Worm (Caenorhabditis elegans) whole organism, dauer: ENCODE measurements around the gene T13G4.1.

Experiments
- unc-62 ChIP-seq: sonication (generic microtip); optimal IDR thresholded peaks from 2 replicates; lab custom pipeline; 2017; ENCODE audit warnings: missing biosample characterization, missing genetic modification reagents, missing genetic modification characterization

Gene T13G4.1

DNA sequence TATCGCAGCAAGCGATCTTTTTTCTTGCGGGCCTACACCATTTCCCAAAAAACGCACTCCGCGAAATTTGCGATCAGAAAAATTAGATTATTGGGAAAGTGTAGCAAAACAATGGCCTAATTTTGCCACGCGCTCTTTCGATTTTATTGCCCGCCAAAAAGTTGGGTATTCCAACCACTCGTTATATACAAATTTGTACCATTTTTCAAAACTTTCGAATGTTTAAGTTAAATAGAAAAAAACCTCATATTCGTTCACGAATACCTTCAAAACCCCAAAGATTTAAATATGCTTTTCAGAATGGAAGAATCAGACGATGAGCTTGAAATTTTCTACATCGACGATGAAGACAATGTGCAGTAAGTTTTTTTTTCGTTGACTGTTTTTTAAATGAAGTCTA, at the start of gene T13G4.1:
Gene T13G4.1, plus strand, starts transcription at position 301 of the 400 bp plus-strand sequence.
- TF ChIP-seq unc-62 (GFP tag; lab: Kevin White, UChicago) = no peak

DNA sequence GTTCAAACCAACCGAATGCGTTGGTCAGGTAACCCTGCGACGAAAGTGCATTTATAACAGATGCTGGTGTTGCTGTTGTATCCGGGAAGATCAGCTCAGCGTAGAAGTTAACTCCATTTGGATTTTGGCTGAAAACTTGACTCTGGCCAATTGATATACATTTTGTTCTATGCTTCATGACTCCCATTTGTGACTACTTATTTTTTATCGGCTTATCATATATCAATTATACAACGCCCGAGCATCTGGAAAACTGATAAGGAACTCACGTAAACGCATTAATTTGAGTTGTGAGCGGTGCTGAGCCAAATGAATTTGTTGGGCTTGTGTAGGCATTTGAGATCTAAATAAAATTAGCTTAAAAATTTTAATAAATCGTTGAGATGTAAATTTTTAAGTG, 45.6 kb upstream of the T13G4.1 start:
- no peak for TF ChIP-seq unc-62 (GFP tag; lab: Kevin White, UChicago)

DNA sequence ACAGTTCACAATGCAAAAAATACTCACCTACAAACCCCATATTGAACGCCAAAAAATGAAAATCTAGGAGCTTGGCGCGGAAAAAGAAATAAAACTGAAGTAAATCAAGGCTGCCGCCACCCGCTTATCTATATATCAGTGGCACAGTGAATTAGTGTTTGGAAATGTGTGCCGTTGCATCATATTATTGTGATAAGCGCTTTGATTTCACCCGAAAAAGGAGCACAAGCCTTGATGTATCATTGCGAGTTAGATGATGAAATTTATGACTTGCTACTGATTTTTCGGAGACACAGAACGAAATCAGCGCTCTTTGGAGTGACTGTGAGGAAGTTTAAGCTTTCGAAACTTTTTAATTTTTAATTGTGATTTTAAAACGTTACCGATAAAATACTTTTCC, 44.5 kb upstream of the T13G4.1 start, which contains the start of the genes R193.2 and R193.6:
Gene R193.2, minus strand, starts transcription at position 148 of the 400 bp plus-strand sequence.
Gene R193.6, plus strand, starts transcription at position 350 of the 400 bp plus-strand sequence.
- no peak for TF ChIP-seq unc-62 (GFP tag; lab: Kevin White, UChicago)

DNA sequence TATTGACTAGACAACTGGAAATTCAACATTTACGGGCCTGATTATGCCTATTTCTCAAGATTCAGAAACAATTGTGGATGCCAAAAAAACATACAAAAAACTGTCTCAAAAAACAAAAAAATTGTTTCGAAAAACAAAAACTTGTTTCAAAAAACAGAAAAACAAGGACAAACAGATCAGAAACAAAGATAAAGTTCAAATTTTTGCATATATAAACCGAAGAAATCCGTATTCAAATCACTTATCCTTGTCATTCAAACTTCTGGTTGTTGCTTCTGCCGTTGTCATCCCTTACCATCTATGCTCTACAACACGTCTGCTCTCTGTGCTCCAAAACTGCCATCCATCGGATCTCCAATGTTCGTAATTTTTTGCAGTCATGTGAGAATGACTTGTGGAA, 38.3 kb upstream of the T13G4.1 start, which contains the start of gene R193.1:
Gene R193.1, plus strand, starts transcription at position 301 of the 400 bp plus-strand sequence.
- no peak for TF ChIP-seq unc-62 (GFP tag; lab: Kevin White, UChicago)

DNA sequence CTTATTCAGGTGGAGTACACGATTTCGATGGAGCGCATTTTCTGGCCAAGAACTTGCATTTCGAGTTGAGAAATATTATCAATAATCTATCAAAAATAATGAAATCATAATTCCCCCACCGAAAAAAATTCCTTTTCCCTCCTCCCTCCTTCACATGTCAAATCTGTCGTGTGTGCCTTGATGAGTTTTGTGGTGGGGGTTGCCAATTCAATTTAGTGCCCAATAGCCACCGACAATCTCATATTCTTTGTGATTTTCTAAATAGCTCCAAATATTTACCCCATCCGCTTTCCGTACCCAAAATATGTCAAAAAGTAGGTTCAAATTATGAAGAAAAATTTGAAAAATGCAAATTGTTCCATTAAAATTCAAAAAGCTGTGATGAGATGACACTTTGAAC, 30.9 kb upstream of the T13G4.1 start, which contains the start of gene tmc-1:
Gene tmc-1, plus strand, starts transcription at position 189 of the 400 bp plus-strand sequence.
- no peak for TF ChIP-seq unc-62 (GFP tag; lab: Kevin White, UChicago)

DNA sequence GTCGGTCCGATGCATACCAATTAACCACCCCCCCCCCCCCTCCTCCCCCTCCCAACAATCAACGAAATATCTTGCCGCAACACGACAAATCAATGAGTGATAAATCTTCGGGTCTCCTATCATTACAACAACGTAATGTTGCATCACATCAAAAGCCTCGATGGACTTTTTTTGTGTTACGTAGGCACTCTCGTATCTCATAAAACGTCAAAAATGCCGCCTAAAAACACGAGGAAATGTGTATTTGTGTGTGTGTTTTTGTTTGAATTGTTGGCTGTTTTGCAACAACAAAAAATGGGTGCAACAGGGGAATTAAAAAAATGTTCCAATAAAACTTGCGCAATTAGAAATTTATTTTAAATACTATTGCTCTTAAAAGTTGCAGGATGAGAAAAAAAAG, 25.7 kb upstream of the T13G4.1 start:
- no peak for TF ChIP-seq unc-62 (GFP tag; lab: Kevin White, UChicago)

DNA sequence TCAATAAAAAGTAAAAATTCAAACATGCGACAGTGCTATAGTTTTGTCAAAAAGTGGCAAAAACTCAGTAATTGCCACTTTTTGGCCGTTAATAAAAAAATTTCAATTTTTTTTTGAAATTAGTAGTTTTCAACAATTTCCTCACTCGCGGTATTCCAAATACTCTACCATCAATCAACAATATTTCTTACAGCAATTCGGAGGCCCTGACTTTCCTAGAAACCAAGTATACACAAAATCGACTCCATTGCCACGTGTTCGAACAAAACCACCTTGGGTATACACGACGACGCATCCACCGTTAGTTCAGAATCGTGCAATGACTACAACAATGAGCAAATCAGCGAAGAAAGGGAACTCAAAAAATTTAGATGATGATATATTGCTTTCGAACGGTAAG, 21.3 kb upstream of the T13G4.1 start:
- no peak for TF ChIP-seq unc-62 (GFP tag; lab: Kevin White, UChicago)

DNA sequence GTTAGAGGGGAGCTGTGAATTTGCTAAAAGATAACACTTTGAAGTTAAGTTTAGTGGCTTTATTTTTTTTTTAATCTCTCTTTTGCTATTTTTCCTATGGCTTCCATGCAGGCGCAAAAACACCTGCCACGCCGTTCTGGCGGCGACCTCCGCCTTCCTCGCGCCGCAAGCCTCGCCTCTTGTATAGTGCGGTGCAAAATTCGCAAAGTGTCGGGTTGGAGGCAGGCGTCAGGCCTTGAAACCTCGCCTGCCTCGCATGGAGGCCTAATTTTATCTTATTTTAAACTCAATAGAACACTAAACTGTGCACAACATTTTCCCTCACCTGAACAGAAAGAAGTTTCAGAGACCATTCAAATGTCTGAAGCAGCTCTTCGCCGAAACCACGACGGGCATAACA, 20.9 kb upstream of the T13G4.1 start:
- TF ChIP-seq unc-62 (GFP tag; lab: Kevin White, UChicago) = no peak

DNA sequence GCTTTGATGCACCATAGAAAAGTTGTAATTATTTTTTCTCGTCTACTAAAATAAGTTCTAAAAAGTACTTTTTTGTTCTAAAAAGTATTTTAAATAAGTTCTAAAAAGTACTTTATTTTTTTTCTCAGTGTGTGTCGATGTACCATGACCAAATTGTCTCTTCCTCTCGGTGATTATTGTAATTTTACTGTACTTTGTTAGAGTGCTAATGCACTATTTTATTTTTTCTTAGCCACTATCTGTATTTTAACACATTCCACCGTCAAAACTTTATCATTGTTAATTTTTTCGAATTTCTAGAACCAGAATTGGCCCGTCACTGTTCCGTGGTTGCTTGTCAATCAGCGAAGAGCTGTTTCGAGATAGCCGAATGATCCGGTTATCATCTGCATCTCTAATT, 13.0 kb upstream of the T13G4.1 start, which contains the start of gene hot-8:
Gene hot-8, plus strand, starts transcription at position 301 of the 400 bp plus-strand sequence.
- TF ChIP-seq unc-62 (GFP tag; lab: Kevin White, UChicago) = no peak

DNA sequence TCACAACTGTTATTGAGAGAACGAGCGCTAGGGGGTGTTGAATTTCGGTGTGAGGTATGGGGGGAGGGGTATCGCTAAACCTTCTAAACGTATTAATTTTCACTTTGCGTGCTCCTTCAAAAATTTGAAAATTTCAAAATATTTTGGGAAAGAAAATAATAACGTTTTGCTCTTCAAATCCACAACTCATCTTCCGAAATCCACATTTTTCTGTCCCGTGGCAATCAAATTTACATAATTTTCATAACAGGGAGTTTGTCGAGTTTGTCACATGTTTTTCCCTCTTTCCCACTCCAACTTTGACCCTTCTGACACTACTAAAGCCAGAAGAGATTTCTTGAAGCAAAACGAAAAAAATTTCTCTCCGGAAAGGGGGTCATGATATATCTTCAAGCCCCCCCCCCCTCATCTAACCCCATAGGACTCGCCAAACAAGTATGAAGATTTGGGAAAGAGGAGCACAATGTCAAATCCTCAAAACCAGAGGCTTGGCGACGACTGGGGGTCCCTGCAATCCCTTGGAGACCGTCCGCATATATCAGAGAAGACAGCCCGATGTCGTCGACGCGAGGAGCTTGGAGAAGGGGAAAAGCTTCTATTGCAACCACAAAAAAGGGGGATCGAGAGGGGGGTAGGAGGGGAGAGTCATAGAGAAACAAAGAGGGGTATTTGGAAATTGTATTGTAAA, 11.5 kb upstream of the T13G4.1 start:
- TF ChIP-seq unc-62 (GFP tag; lab: Kevin White, UChicago) = no peak

DNA sequence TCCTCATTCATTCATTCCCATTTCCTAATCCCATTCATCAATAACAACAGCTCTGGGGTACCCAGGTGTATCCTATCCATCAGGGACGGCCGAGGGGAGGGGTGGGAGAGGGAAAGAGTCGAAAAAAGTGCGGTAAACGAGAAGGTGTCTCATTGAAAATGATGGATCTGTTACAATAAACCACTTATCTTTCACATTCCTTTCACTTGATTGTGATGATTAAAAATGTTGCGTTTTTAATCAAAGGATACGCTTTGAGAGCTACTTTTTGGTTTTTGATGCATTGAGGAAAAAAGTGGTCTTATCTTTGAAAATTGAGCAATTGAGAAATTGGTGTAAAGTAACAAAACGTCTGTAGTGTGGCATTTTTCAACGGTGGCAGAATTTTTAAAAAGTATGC, 9.7 kb upstream of the T13G4.1 start:
- TF ChIP-seq unc-62 (GFP tag; lab: Kevin White, UChicago) = no peak

DNA sequence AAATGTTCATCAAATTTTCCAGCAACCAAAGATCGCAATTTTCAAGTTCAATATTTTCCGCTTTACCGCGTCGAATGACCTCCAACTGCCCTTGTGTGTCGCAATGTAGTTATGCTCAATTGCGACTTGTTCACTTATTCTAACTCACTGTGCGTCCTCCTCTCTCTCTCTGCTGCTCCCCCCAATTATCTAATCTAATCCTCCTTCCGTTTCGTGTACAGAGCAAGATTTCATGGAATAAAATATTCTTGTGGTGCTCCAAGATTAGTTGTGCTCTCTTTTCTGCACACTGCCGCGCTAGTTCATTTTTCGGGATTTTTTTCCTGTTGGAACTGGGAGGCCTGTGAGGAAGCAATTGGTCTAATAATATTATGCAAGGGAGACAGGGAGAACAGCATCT, 9.0 kb upstream of the T13G4.1 start:
- TF ChIP-seq unc-62 (GFP tag; lab: Kevin White, UChicago) = no peak

DNA sequence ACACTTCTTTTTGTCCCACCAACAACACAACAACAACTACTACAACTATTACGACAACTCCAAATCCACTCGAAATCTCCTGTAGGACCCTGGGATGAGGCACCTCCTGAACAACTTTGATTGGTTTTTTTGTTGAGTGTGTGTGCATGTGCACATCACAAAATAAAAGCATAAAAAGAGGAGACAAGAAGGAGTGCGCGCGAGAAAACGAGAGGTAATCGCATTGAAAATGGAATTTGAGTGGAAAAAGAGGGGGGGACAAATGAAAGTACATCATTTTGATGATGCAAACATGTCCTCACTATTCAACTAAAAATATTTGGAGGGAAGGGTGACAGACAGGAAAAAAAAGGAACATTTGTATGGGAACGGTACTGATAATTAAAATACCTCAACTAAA, 7.5 kb upstream of the T13G4.1 start:
- no peak for TF ChIP-seq unc-62 (GFP tag; lab: Kevin White, UChicago)

DNA sequence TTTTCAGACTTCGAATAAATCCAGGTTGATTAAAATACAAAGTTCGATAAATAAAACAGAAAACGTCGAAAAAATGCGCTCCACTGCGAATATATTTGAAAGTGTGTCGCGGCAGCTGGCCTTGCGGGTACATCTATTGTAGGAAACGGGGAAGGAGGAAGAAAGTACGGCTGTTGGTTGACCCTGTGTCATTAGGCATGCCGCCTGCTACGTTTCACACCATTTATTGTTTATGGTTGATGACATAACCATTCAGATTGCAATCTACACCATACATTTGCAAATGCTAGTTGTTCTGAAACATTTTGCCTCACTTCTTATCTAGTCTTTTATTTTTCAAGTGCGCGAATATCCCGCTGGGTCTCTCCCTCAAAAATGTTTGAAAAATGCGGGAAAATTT, 1.4 kb upstream of the T13G4.1 start, which contains the start of gene T13G4.4:
Gene T13G4.4, minus strand, starts transcription at position 97 of the 400 bp plus-strand sequence.
- no peak for TF ChIP-seq unc-62 (GFP tag; lab: Kevin White, UChicago)

DNA sequence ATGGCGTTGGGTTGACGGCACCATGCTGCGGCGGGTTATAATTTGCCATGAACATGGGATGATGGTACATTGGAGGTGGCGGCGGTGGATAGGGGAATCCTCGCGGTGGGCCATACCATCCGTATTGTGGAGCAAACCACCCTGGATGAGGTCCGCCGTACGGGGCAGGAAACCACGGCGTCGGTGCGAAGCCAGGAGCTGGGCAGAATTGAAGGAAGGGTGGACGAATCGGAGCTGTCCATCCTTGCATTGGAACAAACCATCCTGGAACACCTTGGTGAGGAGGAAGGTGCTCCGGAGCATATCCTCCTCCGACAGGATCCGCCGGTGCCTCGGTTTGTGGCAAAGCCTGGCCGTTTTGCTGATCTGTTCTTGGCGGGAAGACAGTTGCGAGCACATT, 9.7 kb downstream of the T13G4.1 start:
- no peak for TF ChIP-seq unc-62 (GFP tag; lab: Kevin White, UChicago)

DNA sequence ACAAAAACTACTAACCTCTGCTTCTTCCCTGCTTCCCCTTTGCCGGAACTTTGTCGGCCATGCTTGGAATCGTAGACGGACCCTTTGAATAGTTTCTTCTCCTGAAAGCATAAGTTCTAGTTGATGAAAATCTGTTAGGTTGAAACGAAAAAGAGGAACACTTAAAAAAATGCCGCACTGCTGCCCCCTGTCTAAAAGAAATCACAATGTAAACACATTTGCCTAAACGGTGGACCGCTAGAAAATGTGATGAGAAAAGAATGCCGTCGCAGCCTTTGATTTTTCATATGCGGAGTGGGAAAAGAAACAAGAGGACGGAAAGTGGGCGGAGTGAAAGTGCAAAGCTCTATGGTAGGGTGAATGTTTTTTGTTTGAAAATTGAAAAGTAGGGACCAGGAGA, 13.1 kb downstream of the T13G4.1 start, which contains the start of gene T13G4.7:
Gene T13G4.7, minus strand, starts transcription at position 101 of the 400 bp plus-strand sequence.
- TF ChIP-seq unc-62 (GFP tag; lab: Kevin White, UChicago) = no peak

DNA sequence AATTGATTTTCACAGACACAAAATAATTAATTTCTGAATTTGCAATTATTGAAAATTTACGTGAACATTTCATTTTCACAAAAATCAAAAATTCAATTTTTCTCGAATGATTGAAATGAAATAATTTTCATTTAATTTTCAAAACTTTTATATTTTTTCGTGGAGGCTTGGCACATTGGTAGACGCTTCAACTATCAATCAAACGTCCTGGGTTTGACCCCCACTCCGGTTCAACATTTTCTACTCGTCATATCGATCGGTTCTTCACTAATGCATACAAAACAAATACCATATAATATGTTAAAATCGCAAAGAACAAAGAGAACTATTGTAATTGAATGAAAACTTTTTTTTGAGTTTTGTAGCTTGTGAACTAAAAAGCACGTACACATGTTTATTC, 15.0 kb downstream of the T13G4.1 start:
- no peak for TF ChIP-seq unc-62 (GFP tag; lab: Kevin White, UChicago)
